Fruit fly (Drosophila melanogaster) whole organism, wandering third instar larva: ENCODE measurements around the gene dpr19.

ENCODE experiments used
- Dfd ChIP-seq: fragments of >200 bp; optimal IDR thresholded peaks from 2 replicates; lab custom pipeline; 2017; ENCODE audit warnings: missing biosample characterization, missing genetic modification characterization
- GATAd ChIP-seq: sonication (Bioruptor generic); optimal IDR thresholded peaks from 2 replicates; lab custom pipeline; 2016; ENCODE audit warnings: missing biosample characterization, missing genetic modification characterization
- Hr78 ChIP-seq: fragments of >200 bp; optimal IDR thresholded peaks from 2 replicates; lab custom pipeline; 2017; ENCODE audit warnings: missing biosample characterization, missing genetic modification characterization
- Mio ChIP-seq: sonication (Bioruptor generic); optimal IDR thresholded peaks from 2 replicates; lab custom pipeline; 2016; ENCODE audit warnings: missing biosample characterization, missing genetic modification characterization
- OdsH ChIP-seq: fragments of 200-800 bp; sonication (Bioruptor generic); optimal IDR thresholded peaks from 2 replicates; lab custom pipeline; 2016; ENCODE audit warnings: missing biosample characterization, mild to moderate bottlenecking, missing genetic modification characterization
- Rel ChIP-seq, 2 experiments: fragments of 200-800 bp; sonication (Bioruptor generic) in 1 of 2; optimal IDR thresholded peaks; 2 replicates in 1 of 2; 3 replicates in 1 of 2; lab custom pipeline; 2016 to 2019; ENCODE audit warnings: mild to moderate bottlenecking in 2 of 2, missing biosample characterization in 2 of 2, missing genetic modification characterization in 2 of 2, moderate library complexity in 1 of 2
- Vsx2 ChIP-seq: fragments of 200-300, 225-300 bp; sonication (Bioruptor generic); optimal IDR thresholded peaks from 2 replicates; lab custom pipeline; 2018; ENCODE audit warnings: missing biosample characterization, missing genetic modification characterization; ENCODE audit not compliant: partially characterized antibody
- br ChIP-seq: fragments of 200-800 bp; sonication (Bioruptor generic); optimal IDR thresholded peaks from 2 replicates; lab custom pipeline; 2016; ENCODE audit warnings: missing biosample characterization, missing genetic modification characterization
- fru ChIP-seq: fragments of 200-800 bp; sonication (Bioruptor generic); optimal IDR thresholded peaks from 3 replicates; lab custom pipeline; 2016; ENCODE audit warnings: missing biosample characterization, mild to moderate bottlenecking, missing genetic modification characterization
- h ChIP-seq: fragments of 200-800 bp; sonication (Bioruptor generic); optimal IDR thresholded peaks from 3 replicates; lab custom pipeline; 2016; ENCODE audit warnings: missing biosample characterization, mild to moderate bottlenecking, missing genetic modification characterization
- jim ChIP-seq: fragments of 175-275, 200-325 bp; sonication (Bioruptor generic); optimal IDR thresholded peaks from 2 replicates; lab custom pipeline; 2016; ENCODE audit warnings: missing biosample characterization, mild to moderate bottlenecking, missing genetic modification characterization
- sage ChIP-seq: fragments of 200-800 bp; sonication (Bioruptor generic); optimal IDR thresholded peaks from 2 replicates; lab custom pipeline; 2016; ENCODE audit warnings: missing biosample characterization, mild to moderate bottlenecking, missing genetic modification characterization

dm6 chr2L:10356508-10356907 is 19.5 kb upstream of the dpr19 start, which contains the start of the genes CtsL4 and ClpP:
- TF ChIP-seq jim (GFP tag; lab: Kevin White, UChicago) (no peak), h (GFP tag; lab: Kevin White, UChicago) (no peak), br (GFP tag; lab: Kevin White, UChicago) (no peak), Hr78 (GFP tag; lab: Kevin White, UChicago) (no peak), GATAd (GFP tag; lab: Kevin White, UChicago) (no peak), OdsH (GFP tag; lab: Kevin White, UChicago) (no peak), fru (GFP tag; lab: Kevin White, UChicago) (no peak), Mio (GFP tag; lab: Kevin White, UChicago) (no peak), Vsx2 (GFP tag; lab: Kevin White, UChicago) (no peak), Dfd (GFP tag; lab: Kevin White, UChicago) (no peak), Rel (GFP tag; optimal IDR thresholded peaks at IDR 0.05; lab: Kevin White, UChicago) (no peak), Rel (tag; optimal IDR thresholded peaks at IDR 0.05; lab: Kevin White, UChicago) (no peak), sage (GFP tag; lab: Kevin White, UChicago) (no peak)
